Fruit fly (Drosophila melanogaster) whole organism: ENCODE data around the gene CG34049.

ENCODE experiments used
- CG8478 ChIP-seq: fragments of >200 bp; optimal IDR thresholded peaks from 2 replicates; lab custom pipeline; 2018; ENCODE audit warnings: inconsistent platforms
- Dll ChIP-seq: fragments of >200 bp; optimal IDR thresholded peaks from 2 replicates; lab custom pipeline; 2017
- EcR ChIP-seq, 2 experiments: fragments of >200 bp; optimal IDR thresholded peaks; 2 replicates each; lab custom pipeline; 2017; ENCODE audit warnings: missing biosample characterization in 2 of 2, missing genetic modification characterization in 2 of 2, missing genetic modification reagents in 2 of 2
- pan ChIP-seq: fragments of >200 bp; optimal IDR thresholded peaks from 2 replicates; lab custom pipeline; 2017
- psq ChIP-seq: fragments of >200 bp; optimal IDR thresholded peaks from 2 replicates; lab custom pipeline; 2017
- usp ChIP-seq: fragments of >200 bp; optimal IDR thresholded peaks from 2 replicates; lab custom pipeline; 2017; ENCODE audit warnings: missing biosample characterization, missing genetic modification characterization, mixed read lengths

DNA sequence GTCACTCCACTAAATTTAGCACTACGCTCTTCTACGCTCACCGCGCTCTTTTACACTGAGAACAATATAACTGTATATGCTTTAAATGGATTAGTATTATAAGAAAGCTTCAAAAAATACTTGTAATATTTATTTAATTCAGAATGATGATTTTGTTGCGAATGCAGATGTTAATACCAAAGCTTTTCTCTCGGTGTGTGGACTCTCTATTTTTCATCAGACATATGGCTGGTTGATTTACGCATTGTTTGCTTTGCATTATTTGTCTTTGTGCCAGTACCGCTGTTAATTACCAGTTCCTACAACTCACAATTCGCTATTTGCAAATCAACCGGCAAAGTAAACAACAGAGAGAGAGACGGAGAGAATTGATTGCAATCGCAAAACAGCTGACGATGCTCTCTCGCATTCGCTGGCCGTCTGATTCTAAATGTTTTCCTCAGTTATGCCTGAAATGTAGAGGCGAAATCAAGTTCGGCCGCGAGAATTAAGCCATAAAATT lies 43.4 kb downstream of the CG34049 start:
- TF ChIP-seq usp (no peak), psq (lab: Kevin White, UChicago) (no peak), CG8478 (lab: Kevin White, UChicago) (no peak), pan (lab: Kevin White, UChicago) (no peak), Dll (no peak), EcR (GFP tag; optimal IDR thresholded peaks at IDR 0.05; lab: Kevin White, UChicago) (no peak)
